Worm (Caenorhabditis elegans): Measurements from ENCODE around the gene Y39B6A.43.

Y39B6A.43 gene

DNA sequence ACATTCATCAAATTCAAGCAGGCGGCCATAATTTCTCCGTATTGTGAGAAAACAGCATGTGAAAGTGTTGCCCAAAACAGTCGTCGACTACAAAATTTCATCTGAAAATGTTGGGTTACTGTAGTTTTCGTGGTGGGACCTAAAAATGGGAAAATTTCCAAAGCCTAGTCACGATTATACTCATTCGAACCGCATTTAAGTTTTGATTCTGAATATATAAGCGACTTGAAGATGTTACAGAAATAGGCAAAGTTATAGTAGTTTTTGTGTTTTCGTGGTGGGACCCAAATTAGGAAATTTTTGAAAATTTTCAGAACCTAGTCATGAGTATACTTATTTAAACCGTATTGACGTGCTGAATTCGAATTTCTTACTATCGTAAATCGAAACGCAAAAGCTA, 10.2 kb upstream of the Y39B6A.43 start, which contains the start of gene Y39B6A.41:
Gene Y39B6A.41 (minus strand): TSS at position 101 of the 400 bp plus-strand sequence.
- TF ChIP-seq ztf-16 (tag; optimal IDR thresholded peaks at IDR 0.05): no peak

DNA sequence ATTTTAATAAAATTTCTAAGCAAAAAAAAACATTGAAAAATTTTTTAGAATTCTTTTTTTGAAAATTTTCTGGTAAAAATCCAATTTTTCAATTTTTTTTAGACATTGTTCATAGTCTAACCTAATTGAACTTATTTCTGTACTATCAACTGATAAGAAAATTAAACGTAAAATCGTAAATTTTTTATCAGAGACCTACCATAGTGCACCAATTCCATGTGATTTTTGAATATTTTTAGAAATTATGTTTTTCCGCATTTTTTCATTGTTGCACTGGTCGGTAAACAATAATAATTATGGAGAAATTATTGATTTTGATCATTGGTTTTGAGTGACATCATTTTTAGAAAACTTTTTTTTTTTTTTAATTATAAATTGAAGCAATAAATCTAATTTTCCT, 8.9 kb upstream of the Y39B6A.43 start:
- TF ChIP-seq che-1 (tag; optimal IDR thresholded peaks at IDR 0.05) (no peak), rnt-1 (tag; optimal IDR thresholded peaks at IDR 0.05) (no peak), ceh-18 (tag; optimal IDR thresholded peaks at IDR 0.05) (no peak), dmd-4 (tag; optimal IDR thresholded peaks at IDR 0.05; ENCODE audit: borderline replicate concordance) (no peak), ttx-3 (tag; optimal IDR thresholded peaks at IDR 0.05) (no peak), hlh-13 (GFP tag; optimal IDR thresholded peaks at IDR 0.05) (no peak), pha-4 (tag; optimal IDR thresholded peaks at IDR 0.05) (no peak), fkh-10 (GFP tag; optimal IDR thresholded peaks at IDR 0.05) (no peak), pax-1 (tag; optimal IDR thresholded peaks at IDR 0.05) (no peak), hlh-8 (tag; optimal IDR thresholded peaks at IDR 0.05) (no peak), K09A11.1 (tag; optimal IDR thresholded peaks at IDR 0.05; ENCODE audit: insufficient read depth) (no peak), hlh-6 (tag; optimal IDR thresholded peaks at IDR 0.05) (no peak), lim-6 (tag; optimal IDR thresholded peaks at IDR 0.05) (no peak), ceh-30 (tag; optimal IDR thresholded peaks at IDR 0.05) (no peak), elt-2 (tag; optimal IDR thresholded peaks at IDR 0.05) (no peak), ref-2 (tag; optimal IDR thresholded peaks at IDR 0.05) (no peak), Y22D7AL.16 (tag; optimal IDR thresholded peaks at IDR 0.05) (no peak), ceh-31 (tag; optimal IDR thresholded peaks at IDR 0.05) (no peak)

DNA sequence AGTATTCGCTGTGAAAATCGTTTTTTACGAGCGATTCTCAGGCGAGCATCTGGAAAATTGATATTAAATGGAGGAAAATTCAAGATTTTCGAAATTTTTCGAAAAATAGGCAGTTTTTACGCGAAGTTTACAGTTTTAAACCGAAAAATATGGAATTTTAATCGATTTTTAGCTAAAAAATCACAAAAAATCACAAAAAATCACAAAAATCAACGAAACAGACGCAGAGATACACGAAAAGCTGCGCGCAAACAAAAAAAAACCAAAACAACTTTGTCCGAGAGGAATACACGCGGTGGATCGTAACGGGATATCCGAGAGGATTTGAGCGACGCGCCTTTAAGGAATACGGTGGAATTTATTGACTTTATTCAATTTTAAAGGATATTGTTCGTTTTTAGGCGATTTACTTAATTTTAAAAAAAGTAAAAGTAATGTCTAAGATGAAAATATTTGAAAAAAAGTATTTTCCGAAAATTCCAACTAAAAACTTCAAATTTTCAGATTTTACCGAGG, 2.0 kb upstream of the Y39B6A.43 start, which contains the start of gene Y39B6A.42:
Gene Y39B6A.42 (minus strand): TSS at position 51 of the 516 bp plus-strand sequence.
- no peak for TF ChIP-seq elt-4 (tag; optimal IDR thresholded peaks at IDR 0.05)
- TF ChIP-seq nhr-232 (tag; optimal IDR thresholded peaks at IDR 0.05): no peak
- no peak for TF ChIP-seq sdc-2 (tag; optimal IDR thresholded peaks at IDR 0.05)
- no peak for TF ChIP-seq K02D7.2 (tag; optimal IDR thresholded peaks at IDR 0.05)

DNA sequence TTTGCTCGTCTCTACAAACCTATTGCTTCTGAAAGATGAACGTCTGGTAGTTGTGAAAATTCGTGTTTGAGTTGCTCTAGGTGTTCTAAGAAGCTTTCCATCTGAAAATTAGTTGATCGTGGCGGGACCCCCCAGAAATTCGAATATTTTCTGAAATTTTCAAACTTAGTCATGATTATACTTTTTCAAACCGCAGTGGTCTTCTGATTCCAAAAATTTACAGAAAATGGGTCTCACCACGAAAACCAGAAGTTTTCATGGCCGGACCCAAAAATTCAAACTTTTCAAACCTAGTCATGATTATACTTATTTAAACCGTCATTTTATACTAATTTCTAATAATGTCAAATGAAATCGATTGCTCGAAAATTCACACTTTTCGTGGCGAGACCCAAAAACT, 7.6 kb downstream of the Y39B6A.43 start, which contains the start of gene ztf-20:
Gene ztf-20 (minus strand): TSS at position 101 of the 400 bp plus-strand sequence.
- TF ChIP-seq ceh-6 (GFP tag; optimal IDR thresholded peaks at IDR 0.05) (no peak), rnt-1 (tag; optimal IDR thresholded peaks at IDR 0.05) (no peak), C08G9.2 (tag; optimal IDR thresholded peaks at IDR 0.05) (no peak), ceh-30 (tag; optimal IDR thresholded peaks at IDR 0.05) (no peak), dmd-4 (tag; optimal IDR thresholded peaks at IDR 0.05; ENCODE audit: borderline replicate concordance) (no peak), unc-55 (GFP tag; optimal IDR thresholded peaks at IDR 0.05) (no peak), ceh-2 (tag; optimal IDR thresholded peaks at IDR 0.05) (no peak), tbx-2 (tag; optimal IDR thresholded peaks at IDR 0.05) (no peak), npax-4 (tag; optimal IDR thresholded peaks at IDR 0.05) (no peak), ceh-19 (GFP tag; optimal IDR thresholded peaks at IDR 0.05) (no peak)

DNA sequence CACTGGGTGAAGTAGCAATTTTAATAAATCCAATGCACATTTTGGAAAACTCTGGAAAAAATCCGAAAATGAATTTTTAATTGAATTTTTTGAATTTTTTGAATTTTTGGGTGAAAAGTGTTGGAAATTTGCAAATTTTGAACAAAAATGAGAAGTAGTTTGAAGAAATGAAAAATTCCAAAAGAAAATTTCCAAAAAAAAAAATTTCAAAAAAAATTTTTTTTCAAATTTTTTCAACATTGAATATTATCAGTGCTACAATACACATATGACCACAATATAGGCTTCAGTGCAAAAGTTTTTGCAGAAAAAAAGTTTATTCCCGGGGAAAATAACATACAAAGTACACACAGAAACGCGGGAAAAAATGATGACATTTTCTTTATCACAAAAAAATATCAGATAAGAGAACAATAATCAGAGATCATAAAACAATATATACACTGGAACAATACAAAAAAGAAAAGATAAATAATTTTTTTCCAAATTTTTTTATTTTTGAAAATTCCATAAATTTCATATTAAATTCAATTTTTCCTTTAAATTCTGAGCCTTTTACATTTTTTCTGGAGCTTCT, 10.3 kb downstream of the Y39B6A.43 start, which contains the start of gene hrg-10:
Gene hrg-10 (minus strand): TSS at position 51 of the 577 bp plus-strand sequence.
- TF ChIP-seq elt-2 (tag; optimal IDR thresholded peaks at IDR 0.05) (peak; percentile 62), sox-4 (tag; optimal IDR thresholded peaks at IDR 0.05) (no peak)

- peak; percentile 53 for TF ChIP-seq ceh-48 (tag; optimal IDR thresholded peaks at IDR 0.05)
Measured at ce11 chrV:18940826-18941225, 26.8 kb downstream of the Y39B6A.43 start.

Measured in whole organism, late embryonic.